Worm (Caenorhabditis elegans): Measurements from ENCODE around the gene Y82E9BR.10.
"Not testable (repeated sequence)": the region's sequence is repeated elsewhere in the genome, so short reads cannot be mapped to it uniquely, and the experiment has no call there.

Y82E9BR.10 gene

ce11 chrIII:1384092-1384491 lies 8.7 kb upstream of the Y82E9BR.10 start, which contains the start of the genes fbxa-138 and Y82E9BR.5:
Gene fbxa-138, minus strand, starts transcription at chrIII:1384252.
Gene Y82E9BR.5, plus strand, starts transcription at chrIII:1384370.
- no peak for TF ChIP-seq elt-2 (tag; optimal IDR thresholded peaks at IDR 0.05)
- no peak for TF ChIP-seq pax-1 (tag; optimal IDR thresholded peaks at IDR 0.05)
- no peak for TF ChIP-seq hlh-8 (tag; optimal IDR thresholded peaks at IDR 0.05)
- no peak for TF ChIP-seq zip-5 (tag; optimal IDR thresholded peaks at IDR 0.05)
- TF ChIP-seq unc-3 (GFP tag; conservative IDR thresholded peaks at IDR 0.05): no peak
- no peak for TF ChIP-seq unc-3 (tag; optimal IDR thresholded peaks at IDR 0.05)
- no peak for TF ChIP-seq pha-2 (tag; optimal IDR thresholded peaks at IDR 0.05)
- TF ChIP-seq pqm-1 (tag; optimal IDR thresholded peaks at IDR 0.05): no peak
- no peak for TF ChIP-seq ceh-22 (tag; optimal IDR thresholded peaks at IDR 0.05)
- no peak for TF ChIP-seq ceh-30 (tag; optimal IDR thresholded peaks at IDR 0.05)
- TF ChIP-seq sdc-2 (tag; optimal IDR thresholded peaks at IDR 0.05): no peak
- no peak for TF ChIP-seq pros-1 (tag; optimal IDR thresholded peaks at IDR 0.05)
- no peak for TF ChIP-seq unc-55 (GFP tag; optimal IDR thresholded peaks at IDR 0.05)
- TF ChIP-seq syd-9 (tag; optimal IDR thresholded peaks at IDR 0.05): no peak
- TF ChIP-seq npax-4 (tag; optimal IDR thresholded peaks at IDR 0.05): no peak
- no peak for TF ChIP-seq ceh-48 (tag; optimal IDR thresholded peaks at IDR 0.05)
- no peak for TF ChIP-seq che-1 (tag; optimal IDR thresholded peaks at IDR 0.05)
- no peak for TF ChIP-seq ahr-1 (tag; optimal IDR thresholded peaks at IDR 0.05)
- TF ChIP-seq tbx-2 (tag; optimal IDR thresholded peaks at IDR 0.05): no peak
- TF ChIP-seq hlh-30 (tag; optimal IDR thresholded peaks at IDR 0.05; ENCODE audit: insufficient read depth): no peak

- no peak for TF ChIP-seq ets-4 (tag; optimal IDR thresholded peaks at IDR 0.05)
Measured at ce11 chrIII:1383483-1383882, 8.1 kb upstream of the Y82E9BR.10 start.

- TF ChIP-seq unc-42 (tag; optimal IDR thresholded peaks at IDR 0.05) (no peak), ref-2 (tag; optimal IDR thresholded peaks at IDR 0.05) (no peak), dmd-4 (tag; optimal IDR thresholded peaks at IDR 0.05; ENCODE audit: borderline replicate concordance) (no peak), C08G9.2 (tag; optimal IDR thresholded peaks at IDR 0.05) (no peak), hlh-30 (tag; optimal IDR thresholded peaks at IDR 0.05; ENCODE audit: insufficient read depth) (peak; percentile 0)
Measured at ce11 chrIII:1380535-1381274, 5.3 kb upstream of the Y82E9BR.10 start, which contains the start of the genes pals-21 and Y82E9BR.6. Gene pals-21, minus strand, starts transcription at chrIII:1380635. Gene Y82E9BR.6, plus strand, starts transcription at chrIII:1381224.

- TF ChIP-seq fkh-6 (tag; optimal IDR thresholded peaks at IDR 0.05); hlh-30 (tag; optimal IDR thresholded peaks at IDR 0.05; ENCODE audit: insufficient read depth); eyg-1 (tag; optimal IDR thresholded peaks at IDR 0.05): not testable (repeated sequence)
Measured at ce11 chrIII:1377903-1378302, 2.5 kb upstream of the Y82E9BR.10 start, which contains the start of gene pals-40. Gene pals-40, minus strand, starts transcription at chrIII:1378003.

ce11 chrIII:1374355-1374807 lies 1.0 kb downstream of the Y82E9BR.10 start, which contains the start of gene Y82E9BR.20:
Gene Y82E9BR.20, plus strand, starts transcription at chrIII:1374405.
- TF ChIP-seq pax-1 (tag; optimal IDR thresholded peaks at IDR 0.05) (no peak), hlh-6 (tag; optimal IDR thresholded peaks at IDR 0.05) (no peak), elt-2 (tag; optimal IDR thresholded peaks at IDR 0.05) (no peak), ref-2 (tag; optimal IDR thresholded peaks at IDR 0.05) (no peak), sox-2 (GFP tag; IDR thresholded peaks at IDR 0.05) (no peak), K09A11.1 (tag; optimal IDR thresholded peaks at IDR 0.05; ENCODE audit: insufficient read depth) (no peak), T23F11.4 (GFP tag; optimal IDR thresholded peaks at IDR 0.05) (no peak), ets-4 (tag; optimal IDR thresholded peaks at IDR 0.05) (no peak), C38D4.7 (GFP tag; optimal IDR thresholded peaks at IDR 0.05) (no peak), F13H6.1 (tag; optimal IDR thresholded peaks at IDR 0.05) (no peak), unc-42 (tag; optimal IDR thresholded peaks at IDR 0.05) (no peak), ceh-2 (tag; optimal IDR thresholded peaks at IDR 0.05) (no peak), odd-2 (tag; optimal IDR thresholded peaks at IDR 0.05) (no peak), hlh-15 (tag; optimal IDR thresholded peaks at IDR 0.05) (no peak), gmeb-2 (tag; optimal IDR thresholded peaks at IDR 0.05) (no peak)
